Worm (Caenorhabditis elegans): ENCODE results near the gene nhr-48.

DNA sequence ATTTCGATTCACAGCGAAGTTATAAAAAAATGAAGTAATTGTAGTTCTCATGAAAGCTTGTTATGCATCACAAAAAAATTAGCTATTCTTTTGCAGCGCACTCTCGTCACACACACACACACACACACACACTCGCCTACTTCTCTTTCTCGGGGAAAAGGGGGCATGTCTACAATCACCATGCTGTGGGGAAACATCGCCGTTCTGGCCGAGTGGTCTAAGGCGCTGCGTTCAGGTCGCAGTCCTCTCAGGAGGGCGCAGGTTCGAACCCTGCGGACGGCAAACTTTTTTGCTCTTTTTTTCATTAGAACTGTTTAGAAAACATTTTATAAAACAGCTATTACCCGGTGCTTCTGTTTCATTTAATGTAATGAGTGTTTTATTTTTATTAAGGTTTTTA lies 33.8 kb downstream of the nhr-48 start:
- peak; percentile 20 for TF ChIP-seq dao-5 (tag; optimal IDR thresholded peaks at IDR 0.05)
- peak; percentile 75 for TF ChIP-seq him-1 (tag; optimal IDR thresholded peaks at IDR 0.05)
- no peak for TF ChIP-seq W03F9.2 (tag; optimal IDR thresholded peaks at IDR 0.05)

All from whole organism, L4/young adult.